Fruit fly (Drosophila melanogaster) Kc167 (cell line): ENCODE measurements around the gene Fad2.

ENCODE experiments used
- Myc ChIP-seq: fragments of >200 bp; optimal IDR thresholded peaks from 2 replicates; lab custom pipeline; 2017; ENCODE audit warnings: missing external identifiers
- Sin3A ChIP-seq: fragments of >200 bp; optimal IDR thresholded peaks from 2 replicates; lab custom pipeline; 2018; ENCODE audit warnings: missing external identifiers
- h ChIP-seq: fragments of >200 bp; optimal IDR thresholded peaks from 3 replicates; lab custom pipeline; 2018; ENCODE audit warnings: missing external identifiers
- psq ChIP-seq: fragments of >200 bp; optimal IDR thresholded peaks from 2 replicates; lab custom pipeline; 2017; ENCODE audit warnings: missing external identifiers
- ttk ChIP-seq: sonication (Bioruptor generic); optimal IDR thresholded peaks from 2 replicates; lab custom pipeline; 2017; ENCODE audit warnings: missing external identifiers

DNA sequence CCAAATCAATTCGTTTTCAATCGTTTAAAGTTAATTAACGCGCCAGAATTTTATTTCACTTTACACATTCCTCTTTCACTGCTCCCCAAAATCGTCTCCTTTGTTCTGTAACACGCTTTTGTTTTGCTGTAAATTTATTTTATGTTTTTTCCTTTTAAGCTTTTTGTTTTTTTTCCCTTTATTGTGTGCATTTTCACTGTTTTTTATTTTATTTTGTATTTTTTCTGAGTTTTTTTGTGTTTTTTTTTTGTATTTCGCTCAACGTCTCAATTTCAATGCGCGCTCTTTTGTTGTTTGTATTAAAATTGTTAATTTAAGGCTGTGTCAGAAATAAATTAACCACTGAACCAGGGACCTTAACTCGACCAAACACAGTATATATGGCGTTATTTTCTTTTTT lies 16.9 kb upstream of the Fad2 start:
- TF ChIP-seq h (lab: Kevin White, UChicago) (no peak), psq (lab: Kevin White, UChicago) (no peak), Myc (no peak), Sin3A (lab: Kevin White, UChicago) (no peak), ttk (no peak)
